Fruit fly (Drosophila melanogaster): ENCODE data around the gene Qtzl.

Qtzl gene

DNA sequence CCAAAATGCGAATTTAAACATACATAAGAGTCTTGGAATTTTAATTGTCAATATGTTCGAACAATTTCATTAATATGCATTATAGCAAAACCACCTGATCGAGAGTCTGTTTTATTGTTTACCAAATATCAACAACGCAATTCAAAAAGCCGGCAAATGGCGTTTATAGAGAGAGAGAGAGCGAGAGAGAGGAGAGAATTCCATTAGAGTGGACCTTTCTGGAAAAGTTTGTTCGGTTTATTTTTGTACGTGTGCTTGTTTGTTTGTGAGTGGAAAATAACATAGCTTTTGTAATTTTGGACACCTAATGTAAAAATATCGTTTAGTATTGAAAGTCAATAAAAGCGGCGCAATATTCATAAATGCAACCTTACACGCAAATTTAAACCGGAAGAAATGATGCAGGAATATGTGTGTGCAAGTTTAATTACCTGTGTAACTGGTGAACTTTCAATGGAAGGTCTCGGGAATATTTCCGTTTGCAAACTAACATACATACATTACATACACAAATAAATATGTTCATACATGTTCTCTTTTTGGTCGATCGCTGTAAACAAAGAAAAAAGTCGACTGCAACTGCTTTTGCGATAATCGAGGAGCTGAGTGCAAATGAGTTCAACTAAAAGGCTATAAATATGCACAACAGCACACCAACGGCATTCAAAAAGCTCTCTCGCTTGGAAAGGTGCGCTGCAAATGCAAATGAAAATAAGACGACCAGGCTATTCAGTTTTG lies 49.2 kb downstream of the Qtzl start, which contains the start of gene CG6785 (continued):
- peak; percentile 95 for TF ChIP-seq odd (GFP tag; optimal IDR thresholded peaks at IDR 0.05)
- TF ChIP-seq Neu2 (GFP tag; optimal IDR thresholded peaks at IDR 0.05; ENCODE audit: borderline replicate concordance): no peak
- TF ChIP-seq CG12744 (GFP tag; optimal IDR thresholded peaks at IDR 0.05): peak; percentile 88
- TF ChIP-seq ttk (GFP tag; IDR thresholded peaks at IDR 0.05): no peak
- TF ChIP-seq run (tag; optimal IDR thresholded peaks at IDR 0.05): peak; percentile 88
- peak; percentile 56 for TF ChIP-seq lilli (GFP tag; optimal IDR thresholded peaks at IDR 0.05)
- peak; percentile 67 for TF ChIP-seq D19A (tag; optimal IDR thresholded peaks at IDR 0.05)
- TF ChIP-seq CG8089 (GFP tag; optimal IDR thresholded peaks at IDR 0.05): peak; percentile 88
- TF ChIP-seq crol (GFP tag; IDR thresholded peaks at IDR 0.05): no peak
- TF ChIP-seq CrebB (tag; optimal IDR thresholded peaks at IDR 0.05): peak; percentile 96
- TF ChIP-seq phol (tag; optimal IDR thresholded peaks at IDR 0.05): peak; percentile 62
- no peak for TF ChIP-seq CG3847 (GFP tag; IDR thresholded peaks at IDR 0.05)
- TF ChIP-seq toy (GFP tag; IDR thresholded peaks at IDR 0.05): no peak
- peak; percentile 74 for TF ChIP-seq CG8290 (GFP tag; optimal IDR thresholded peaks at IDR 0.05)
- TF ChIP-seq CG8290 (tag; optimal IDR thresholded peaks at IDR 0.05): peak; percentile 84 to 93
- TF ChIP-seq HLH3B (GFP tag; IDR thresholded peaks at IDR 0.05): peak; percentile 69; the same call in 1 of the 2 replicates
- TF ChIP-seq ash1 (GFP tag; optimal IDR thresholded peaks at IDR 0.05): peak; percentile 78
- peak; percentile 54 for TF ChIP-seq CG10321 (GFP tag; IDR thresholded peaks at IDR 0.05)
- TF ChIP-seq CG15514 (GFP tag; optimal IDR thresholded peaks at IDR 0.05): peak; percentile 86
- TF ChIP-seq pum (GFP tag; optimal IDR thresholded peaks at IDR 0.05): peak; percentile 62
- TF ChIP-seq chn (GFP tag; optimal IDR thresholded peaks at IDR 0.05): peak; percentile 35
- TF ChIP-seq sd (tag; optimal IDR thresholded peaks at IDR 0.05): peak; percentile 97
- peak; percentile 60 for TF ChIP-seq Myb (GFP tag; optimal IDR thresholded peaks at IDR 0.05)
- TF ChIP-seq btn (GFP tag; optimal IDR thresholded peaks at IDR 0.05): peak; percentile 65
- peak; percentile 81 for TF ChIP-seq Six4 (GFP tag; optimal IDR thresholded peaks at IDR 0.05)
- TF ChIP-seq CG30020 (tag; optimal IDR thresholded peaks at IDR 0.05): peak; percentile 24
- peak; percentile 33 for TF ChIP-seq Sry-δ (GFP tag; optimal IDR thresholded peaks at IDR 0.05)
- no peak for TF ChIP-seq Gsc (GFP tag; IDR thresholded peaks at IDR 0.05)
- no peak for TF ChIP-seq D (optimal IDR thresholded peaks at IDR 0.05)
- TF ChIP-seq D (GFP tag; optimal IDR thresholded peaks at IDR 0.05): peak; percentile 83
- TF ChIP-seq Pdp1 (GFP tag; optimal IDR thresholded peaks at IDR 0.05): peak; percentile 63 to 67
- TF ChIP-seq CG3726 (GFP tag; IDR thresholded peaks at IDR 0.05): no peak; the same call in 2 of the 3 replicates
- no peak for TF ChIP-seq bowl (GFP tag; IDR thresholded peaks at IDR 0.05)
- peak; percentile 72 for TF ChIP-seq CG3163 (GFP tag; optimal IDR thresholded peaks at IDR 0.05)
- TF ChIP-seq Stat92E (GFP tag; optimal IDR thresholded peaks at IDR 0.05): peak in 1 of 3 experiments; percentile 51
- TF ChIP-seq CHES-1-like (GFP tag; optimal IDR thresholded peaks at IDR 0.05): peak; percentile 95
- TF ChIP-seq dysf (GFP tag; IDR thresholded peaks at IDR 0.05): peak; percentile 41; the same call in 1 of the 3 replicates
- TF ChIP-seq pfk (GFP tag; optimal IDR thresholded peaks at IDR 0.05): peak; percentile 73
- peak; percentile 37 for TF ChIP-seq Hr3 (GFP tag; optimal IDR thresholded peaks at IDR 0.05)
- peak; percentile 94 for TF ChIP-seq CG12236 (GFP tag; optimal IDR thresholded peaks at IDR 0.05)
- TF ChIP-seq prd (optimal IDR thresholded peaks at IDR 0.05): no peak
- TF ChIP-seq prd (GFP tag; IDR thresholded peaks at IDR 0.05): peak; percentile 55; the same call in 2 of the 3 replicates

DNA sequence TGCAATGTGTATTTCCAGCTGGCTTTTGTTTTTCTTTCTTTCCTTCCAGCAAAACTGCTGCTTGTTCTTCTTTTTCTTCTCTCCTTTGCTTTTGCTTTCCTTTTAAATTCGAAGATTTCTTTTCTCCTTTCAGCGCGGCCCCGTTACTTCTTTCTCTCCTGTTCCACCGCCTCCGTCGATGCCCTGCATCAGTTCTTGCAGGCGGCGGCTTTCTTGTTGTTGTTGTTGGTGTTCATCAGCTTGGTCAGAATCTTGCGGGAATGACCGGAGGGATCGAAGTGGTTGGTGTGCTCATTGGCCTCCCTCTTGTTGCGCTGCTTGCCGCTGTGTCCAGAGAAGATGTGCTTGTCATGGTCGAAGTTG lies 50.0 kb downstream of the Qtzl start:
- 0 out of 2 replicates have a peak, but pooled peaks have one; percentile 39 for TF ChIP-seq crol (GFP tag; IDR thresholded peaks at IDR 0.05)
- peak; percentile 65 for TF ChIP-seq CG4360 (GFP tag; IDR thresholded peaks at IDR 0.05)
- no peak for TF ChIP-seq E2f2 (GFP tag; IDR thresholded peaks at IDR 0.05)

All from whole organism, embryonic.